Worm (Caenorhabditis elegans) whole organism, young adult: ENCODE measurements around the gene med-2.

Experiments
- B0035.1 ChIP-seq: sonication (generic microtip); optimal IDR thresholded peaks from 2 replicates; lab custom pipeline; 2016; ENCODE audit warnings: missing genetic modification characterization, mild to moderate bottlenecking, missing compliant biosample characterization, missing genotype, missing genetic modification reagents
- B0261.1 ChIP-seq: sonication (generic microtip); optimal IDR thresholded peaks from 2 replicates; lab custom pipeline; 2016; ENCODE audit warnings: mild to moderate bottlenecking, missing genetic modification characterization, moderate library complexity, missing compliant biosample characterization
- F10E7.11 ChIP-seq: sonication (generic microtip); optimal IDR thresholded peaks from 2 replicates; lab custom pipeline; 2017; ENCODE audit warnings: mild to moderate bottlenecking, missing genetic modification characterization, moderate library complexity, missing compliant biosample characterization
- F22D6.2 ChIP-seq: sonication (generic microtip); optimal IDR thresholded peaks from 2 replicates; lab custom pipeline; 2016; ENCODE audit warnings: mild to moderate bottlenecking, missing genetic modification characterization, missing compliant biosample characterization
- F23B12.7 ChIP-seq: sonication (generic microtip); optimal IDR thresholded peaks from 2 replicates; lab custom pipeline; 2017; ENCODE audit warnings: missing genetic modification characterization, mild to moderate bottlenecking, missing compliant biosample characterization, antibody characterized with exemption, moderate library complexity; ENCODE audit not compliant: insufficient read depth
- F39B2.1 ChIP-seq: fragments of 200-800 bp; sonication (Bioruptor generic); IDR thresholded peaks from 2 replicates; pipeline ENCODE4 v1.3.6; 2022; ENCODE audit warnings: missing genetic modification reagents, missing genetic modification characterization, missing compliant biosample characterization
- F49E8.2 ChIP-seq: sonication (generic microtip); optimal IDR thresholded peaks from 3 replicates; lab custom pipeline; 2017; ENCODE audit warnings: missing genetic modification characterization, mild to moderate bottlenecking, missing compliant biosample characterization, antibody characterized with exemption, moderate library complexity; ENCODE audit not compliant: insufficient read depth
- F55B11.4 ChIP-seq: sonication (generic microtip); optimal IDR thresholded peaks from 2 replicates; lab custom pipeline; 2016; ENCODE audit warnings: missing compliant biosample characterization, missing genetic modification characterization, borderline replicate concordance; ENCODE audit not compliant: insufficient read depth
- K12H6.12 ChIP-seq: fragments of 200-800 bp; sonication (Bioruptor generic); optimal IDR thresholded peaks from 2 replicates; lab custom pipeline; 2018; ENCODE audit warnings: mild to moderate bottlenecking, missing genetic modification characterization, missing compliant biosample characterization
- Y53G8AR.9 ChIP-seq: fragments of 200-800 bp; sonication (Bioruptor generic); conservative IDR thresholded peaks from 2 replicates; pipeline ENCODE4 v1.3.6; 2022; ENCODE audit warnings: missing genetic modification reagents, missing genetic modification characterization, missing compliant biosample characterization
- Y56A3A.18 ChIP-seq: fragments of 200-800 bp; sonication (Bioruptor generic); IDR thresholded peaks from 2 replicates; pipeline ENCODE4 v1.3.6; 2022; ENCODE audit warnings: missing genetic modification reagents, missing genetic modification characterization, missing compliant biosample characterization
- Y79H2A.3 ChIP-seq: fragments of 200-800 bp; sonication (Bioruptor generic); conservative IDR thresholded peaks from 2 replicates; pipeline ENCODE4 v1.3.6; 2022; ENCODE audit warnings: missing genetic modification reagents, missing genetic modification characterization, missing compliant biosample characterization
- aptf-3 ChIP-seq: fragments of 200-800 bp; sonication (Bioruptor generic); IDR thresholded peaks from 2 replicates; pipeline ENCODE4 v1.3.6; 2022; ENCODE audit warnings: missing genetic modification characterization, missing compliant biosample characterization
- atf-7 ChIP-seq: sonication (generic microtip); optimal IDR thresholded peaks from 2 replicates; lab custom pipeline; 2017; ENCODE audit warnings: mild to moderate bottlenecking, missing genetic modification characterization, missing compliant biosample characterization
- attf-3 ChIP-seq: fragments of 200-800 bp; sonication (Bioruptor generic); conservative IDR thresholded peaks from 2 replicates; pipeline ENCODE4 v1.3.6; 2022; ENCODE audit warnings: missing genetic modification reagents, missing genetic modification characterization, missing compliant biosample characterization
- attf-6 ChIP-seq: fragments of 200-800 bp; sonication (Bioruptor generic); IDR thresholded peaks from 2 replicates; pipeline ENCODE4 v1.3.6; 2022; ENCODE audit warnings: missing genetic modification reagents, missing genetic modification characterization, missing compliant biosample characterization
- ceh-100 ChIP-seq: fragments of 200-800 bp; sonication (Bioruptor generic); IDR thresholded peaks from 2 replicates; pipeline ENCODE4 v1.3.6; 2022; ENCODE audit warnings: missing genetic modification reagents, missing genetic modification characterization, missing compliant biosample characterization
- ceh-27 ChIP-seq: fragments of 200-800 bp; sonication (Bioruptor generic); optimal IDR thresholded peaks from 2 replicates; lab custom pipeline; 2018; ENCODE audit warnings: mild to moderate bottlenecking, missing genetic modification characterization, moderate library complexity, missing compliant biosample characterization
- ceh-40 ChIP-seq: fragments of 200-800 bp; sonication (Bioruptor generic); IDR thresholded peaks from 2 replicates; pipeline ENCODE4 v1.3.6; 2022; ENCODE audit warnings: missing genetic modification characterization, missing compliant biosample characterization
- ceh-79 ChIP-seq: sonication (generic microtip); optimal IDR thresholded peaks from 2 replicates; lab custom pipeline; 2017; ENCODE audit warnings: mild to moderate bottlenecking, missing genetic modification characterization, missing compliant biosample characterization
- die-1 ChIP-seq: sonication (generic microtip); optimal IDR thresholded peaks from 2 replicates; lab custom pipeline; 2016; ENCODE audit warnings: missing genotype, mild to moderate bottlenecking, missing genetic modification characterization, missing compliant biosample characterization
- egl-44 ChIP-seq: fragments of 200-800 bp; sonication (Bioruptor generic); IDR thresholded peaks from 2 replicates; pipeline ENCODE4 v1.3.6; 2022; ENCODE audit warnings: missing genetic modification reagents, missing genetic modification characterization, missing compliant biosample characterization
- gei-17 ChIP-seq: fragments of 200-800 bp; sonication (Bioruptor generic); optimal IDR thresholded peaks from 2 replicates; lab custom pipeline; 2018; ENCODE audit warnings: mild to moderate bottlenecking, missing genetic modification characterization, missing compliant biosample characterization
- him-1 ChIP-seq: sonication (generic microtip); optimal IDR thresholded peaks from 2 replicates; lab custom pipeline; 2016; ENCODE audit warnings: missing genotype, missing genetic modification reagents, missing genetic modification characterization, missing compliant biosample characterization
- hlh-12 ChIP-seq: sonication (generic microtip); optimal IDR thresholded peaks from 2 replicates; lab custom pipeline; 2016; ENCODE audit warnings: missing genetic modification characterization, missing compliant biosample characterization
- hmg-1.2 ChIP-seq: fragments of 200-800 bp; sonication (Bioruptor generic); IDR thresholded peaks from 2 replicates; pipeline ENCODE4 v1.3.6; 2022; ENCODE audit warnings: missing genetic modification reagents, missing genetic modification characterization, missing compliant biosample characterization
- hsf-1 ChIP-seq: fragments of 200-800 bp; sonication (Bioruptor generic); IDR thresholded peaks from 2 replicates; pipeline ENCODE4 v1.3.6; 2022; ENCODE audit warnings: missing genetic modification reagents, missing genetic modification characterization, missing compliant biosample characterization
- lin-26 ChIP-seq: fragments of 200-800 bp; sonication (Bioruptor generic); IDR thresholded peaks from 2 replicates; pipeline ENCODE4 v1.3.6; 2022; ENCODE audit warnings: missing genetic modification reagents, missing genetic modification characterization, missing compliant biosample characterization
- lin-35 ChIP-seq, 3 experiments: fragments of 150-350 bp in 2 of 3; sonication (generic microtip) in 1 of 3; optimal IDR thresholded peaks; 2 replicates each; lab custom pipeline; 2014 to 2018; ENCODE audit warnings: missing biosample characterization in 3 of 3, missing genetic modification characterization in 3 of 3, missing genetic modification reagents in 3 of 3
- madf-10 ChIP-seq: sonication (generic microtip); optimal IDR thresholded peaks from 2 replicates; lab custom pipeline; 2016; ENCODE audit warnings: mild to moderate bottlenecking, missing genetic modification characterization, missing compliant biosample characterization
- madf-3 ChIP-seq: fragments of 200-800 bp; sonication (Bioruptor generic); IDR thresholded peaks from 2 replicates; pipeline ENCODE4 v1.3.6; 2022; ENCODE audit warnings: missing genetic modification reagents, missing genetic modification characterization, missing compliant biosample characterization
- madf-6 ChIP-seq: fragments of 200-800 bp; sonication (Bioruptor generic); IDR thresholded peaks from 2 replicates; pipeline ENCODE4 v1.3.6; 2022; ENCODE audit warnings: missing genetic modification reagents, missing genetic modification characterization, missing compliant biosample characterization
- madf-8 ChIP-seq: fragments of 200-800 bp; sonication (Bioruptor generic); conservative IDR thresholded peaks from 2 replicates; pipeline ENCODE4 v1.3.6; 2022; ENCODE audit warnings: missing genetic modification reagents, missing genetic modification characterization, missing compliant biosample characterization
- mel-28 ChIP-seq: sonication (generic microtip); optimal IDR thresholded peaks from 2 replicates; lab custom pipeline; 2016; ENCODE audit warnings: borderline replicate concordance, mild to moderate bottlenecking, missing genetic modification characterization, missing compliant biosample characterization
- nfya-2 ChIP-seq: fragments of 200-800 bp; sonication (Bioruptor generic); IDR thresholded peaks from 2 replicates; pipeline ENCODE4 v1.3.6; 2022; ENCODE audit warnings: missing genetic modification reagents, missing genetic modification characterization, missing compliant biosample characterization
- nhr-120 ChIP-seq: fragments of 200-800 bp; sonication (Bioruptor generic); IDR thresholded peaks from 2 replicates; pipeline ENCODE4 v1.3.6; 2022; ENCODE audit warnings: missing genetic modification characterization, missing compliant biosample characterization
- pbrm-1 ChIP-seq: fragments of 200-800 bp; sonication (Bioruptor generic); IDR thresholded peaks from 2 replicates; pipeline ENCODE4 v1.3.6; 2022; ENCODE audit warnings: missing genetic modification reagents, missing genetic modification characterization, missing compliant biosample characterization
- repo-1 ChIP-seq: sonication (generic microtip); optimal IDR thresholded peaks from 2 replicates; lab custom pipeline; 2017; ENCODE audit warnings: mild to moderate bottlenecking, missing genetic modification characterization, missing compliant biosample characterization
- sdz-38 ChIP-seq: sonication (generic microtip); optimal IDR thresholded peaks from 2 replicates; lab custom pipeline; 2016; ENCODE audit warnings: missing genotype, missing genetic modification characterization, missing compliant biosample characterization
- sea-2 ChIP-seq: fragments of 200-800 bp; sonication (Bioruptor generic); IDR thresholded peaks from 2 replicates; pipeline ENCODE4 v1.3.6; 2022; ENCODE audit warnings: missing genetic modification characterization, missing compliant biosample characterization
- snpc-3.4 ChIP-seq: sonication (generic microtip); optimal IDR thresholded peaks from 2 replicates; lab custom pipeline; 2017; ENCODE audit warnings: missing genetic modification characterization, mild to moderate bottlenecking, missing compliant biosample characterization, antibody characterized with exemption, moderate library complexity, missing genotype, missing genetic modification reagents
- somi-1 ChIP-seq: fragments of 200-800 bp; sonication (Bioruptor generic); optimal IDR thresholded peaks from 2 replicates; lab custom pipeline; 2018; ENCODE audit warnings: mild to moderate bottlenecking, missing genetic modification characterization, missing compliant biosample characterization
- sptf-2 ChIP-seq: fragments of 200-800 bp; sonication (Bioruptor generic); optimal IDR thresholded peaks from 2 replicates; lab custom pipeline; 2018; ENCODE audit warnings: mild to moderate bottlenecking, missing genetic modification characterization, missing compliant biosample characterization
- tbx-9 ChIP-seq: sonication (generic microtip); optimal IDR thresholded peaks from 2 replicates; lab custom pipeline; 2016; ENCODE audit warnings: borderline replicate concordance, missing genetic modification characterization, inconsistent platforms, missing compliant biosample characterization
- tlf-1 ChIP-seq: fragments of 200-800 bp; sonication (Bioruptor generic); optimal IDR thresholded peaks from 2 replicates; lab custom pipeline; 2018; ENCODE audit warnings: mild to moderate bottlenecking, missing genetic modification characterization, missing compliant biosample characterization
- unc-130 ChIP-seq: sonication (generic microtip); optimal IDR thresholded peaks from 2 replicates; lab custom pipeline; 2016; ENCODE audit warnings: missing genetic modification reagents, missing genetic modification characterization, missing compliant biosample characterization
- unc-62 ChIP-seq: fragments of 150-350 bp; optimal IDR thresholded peaks from 2 replicates; lab custom pipeline; 2014; ENCODE audit warnings: missing biosample characterization, missing genetic modification reagents, missing genetic modification characterization
- zim-3 ChIP-seq: sonication (generic microtip); optimal IDR thresholded peaks from 2 replicates; lab custom pipeline; 2017; ENCODE audit warnings: mild to moderate bottlenecking, missing genetic modification characterization, moderate library complexity, missing compliant biosample characterization
- ztf-22 ChIP-seq: fragments of 200-800 bp; sonication (Bioruptor generic); optimal IDR thresholded peaks from 2 replicates; lab custom pipeline; 2018; ENCODE audit warnings: mild to moderate bottlenecking, missing genetic modification characterization, moderate library complexity, missing compliant biosample characterization
- ztf-26 ChIP-seq: sonication (generic microtip); optimal IDR thresholded peaks from 2 replicates; lab custom pipeline; 2017; ENCODE audit warnings: missing genetic modification characterization, missing compliant biosample characterization

Gene med-2

DNA sequence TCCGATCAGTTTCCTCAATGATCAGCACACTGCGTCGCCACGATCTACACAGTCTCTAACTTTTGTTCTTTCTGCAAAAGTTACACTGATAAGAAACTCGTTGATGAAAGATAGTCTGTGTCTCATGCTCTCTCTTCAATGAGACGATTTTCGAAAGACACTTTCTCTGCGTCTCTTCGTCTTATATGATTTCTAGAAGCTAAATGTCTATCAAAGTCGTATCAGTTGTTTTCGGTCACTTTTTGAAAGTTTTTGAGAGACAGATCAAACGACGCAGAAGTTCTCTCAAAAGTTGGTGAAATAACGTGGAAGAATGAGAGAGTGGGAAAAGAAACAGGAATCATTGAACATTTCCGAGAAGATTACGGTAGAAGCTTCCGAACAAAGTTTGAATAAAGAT lies 10.9 kb downstream of the med-2 start (continued):
- no peak for TF ChIP-seq B0261.1 (tag; lab: Kevin White, UChicago)
- no peak for TF ChIP-seq tbx-9
- TF ChIP-seq F49E8.2 (tag; lab: Kevin White, UChicago): no peak
- TF ChIP-seq lin-26 (GFP tag; lab: Robert Waterston, UW): peak; percentile 41; the same call in 1 of the 2 replicates
- TF ChIP-seq ceh-27 (GFP tag; lab: Kevin White, UChicago): no peak
- peak; percentile 73 for TF ChIP-seq hmg-1.2 (GFP tag; lab: Robert Waterston, UW)
- TF ChIP-seq attf-6: no peak
- TF ChIP-seq unc-62 (GFP tag; lab: Kevin White, UChicago): peak; percentile 85
- TF ChIP-seq ceh-79 (tag; lab: Kevin White, UChicago): no peak
- TF ChIP-seq madf-3 (GFP tag; lab: Robert Waterston, UW): no peak
- no peak for TF ChIP-seq sptf-2
- no peak for TF ChIP-seq K12H6.12 (tag; lab: Kevin White, UChicago)
- no peak for TF ChIP-seq B0035.1 (tag; lab: Kevin White, UChicago)
- no peak for TF ChIP-seq madf-8 (GFP tag; lab: Robert Waterston, UW)
- no peak for TF ChIP-seq F23B12.7 (tag; lab: Kevin White, UChicago)
- no peak for TF ChIP-seq F22D6.2
- TF ChIP-seq atf-7 (tag; lab: Kevin White, UChicago): peak; percentile 77
- no peak for TF ChIP-seq Y53G8AR.9 (GFP tag; lab: Robert Waterston, UW)
- TF ChIP-seq pbrm-1: no peak
- TF ChIP-seq tlf-1: no peak
- TF ChIP-seq Y79H2A.3 (GFP tag; lab: Robert Waterston, UW): no peak
- no peak for TF ChIP-seq attf-3
- TF ChIP-seq sea-2 (GFP tag; lab: Robert Waterston, UW): no peak
- TF ChIP-seq ztf-22 (GFP tag; lab: Kevin White, UChicago): peak; percentile 2
- no peak for TF ChIP-seq F55B11.4
- no peak for TF ChIP-seq mel-28
- no peak for TF ChIP-seq repo-1 (tag; lab: Kevin White, UChicago)
- peak; percentile 8 for TF ChIP-seq die-1
- no peak for TF ChIP-seq egl-44 (GFP tag; lab: Robert Waterston, UW)
- TF ChIP-seq ceh-100 (GFP tag; lab: Robert Waterston, UW): no peak
- no peak for TF ChIP-seq lin-35 (GFP tag; optimal IDR thresholded peaks at IDR 0.05; lab: Kevin White, UChicago)
- no peak for TF ChIP-seq ceh-40 (GFP tag; lab: Robert Waterston, UW)
- no peak for TF ChIP-seq F10E7.11 (tag; lab: Kevin White, UChicago)
- TF ChIP-seq snpc-3.4 (tag; lab: Kevin White, UChicago): no peak
- TF ChIP-seq aptf-3: no peak
- TF ChIP-seq ztf-26 (tag; lab: Kevin White, UChicago): peak; percentile 31
- peak; percentile 58 for TF ChIP-seq somi-1
- TF ChIP-seq zim-3: no peak
- TF ChIP-seq Y56A3A.18: peak; percentile 72; the same call in 1 of the 2 replicates
- TF ChIP-seq madf-6: peak; percentile 31; the same call in 1 of the 2 replicates
- TF ChIP-seq him-1 (tag; lab: Kevin White, UChicago): peak; percentile 28
- no peak for TF ChIP-seq unc-130
- no peak for TF ChIP-seq nfya-2 (GFP tag; lab: Robert Waterston, UW)
- TF ChIP-seq F39B2.1 (GFP tag; lab: Robert Waterston, UW): no peak
- no peak for TF ChIP-seq sdz-38 (tag; lab: Kevin White, UChicago)
- TF ChIP-seq madf-10 (tag; lab: Kevin White, UChicago): no peak
- TF ChIP-seq gei-17 (GFP tag; lab: Kevin White, UChicago): no peak
- TF ChIP-seq hsf-1 (GFP tag; lab: Robert Waterston, UW): no peak
- TF ChIP-seq hlh-12 (tag; lab: Kevin White, UChicago): no peak
- no peak for TF ChIP-seq nhr-120 (GFP tag; lab: Robert Waterston, UW)
